Fruit fly (Drosophila melanogaster) whole organism, embryonic: Measurements from ENCODE around the gene jhamt.
A peak's percentile ranks its signal among the peaks of the same experiment; 100 is the strongest.

Experiments
- Bgb ChIP-seq: fragments of 200-800 bp; sonication (Bioruptor generic); IDR thresholded peaks from 2 replicates; pipeline ENCODE4 v1.3.6; 2022; ENCODE audit warnings: missing biosample characterization, missing genetic modification characterization; ENCODE audit not compliant: partially characterized antibody
- CG10147 ChIP-seq: fragments of 200-800 bp; sonication (Bioruptor generic); optimal IDR thresholded peaks from 2 replicates; lab custom pipeline; 2019; ENCODE audit warnings: missing biosample characterization, mild to moderate bottlenecking, missing genetic modification characterization, moderate library complexity
- CG10321 ChIP-seq: fragments of 200-800 bp; sonication (Bioruptor generic); IDR thresholded peaks from 2 replicates; pipeline ENCODE4 v1.3.6; 2022; ENCODE audit warnings: missing biosample characterization, missing genetic modification characterization
- CG10979 ChIP-seq: fragments of 200-800 bp; sonication (Bioruptor generic); optimal IDR thresholded peaks from 2 replicates; lab custom pipeline; 2018; ENCODE audit warnings: missing biosample characterization, mild to moderate bottlenecking, missing genetic modification characterization, moderate library complexity
- CG11085 ChIP-seq: fragments of 200-800 bp; sonication (Bioruptor generic); IDR thresholded peaks from 2 replicates; pipeline ENCODE4 v1.3.6; 2022; ENCODE audit warnings: missing biosample characterization, missing genetic modification characterization
- CG12299 ChIP-seq: fragments of 200-800 bp; sonication (Bioruptor generic); optimal IDR thresholded peaks from 2 replicates; lab custom pipeline; 2018; ENCODE audit warnings: missing biosample characterization, mild to moderate bottlenecking, missing genetic modification characterization
- CG12659 ChIP-seq: fragments of 200-800 bp; sonication (Bioruptor generic); optimal IDR thresholded peaks from 3 replicates; lab custom pipeline; 2017; ENCODE audit warnings: mild to moderate bottlenecking, missing biosample characterization, missing genetic modification reagents, missing genetic modification characterization
- CG13296 ChIP-seq: fragments of 200-800 bp; sonication (Bioruptor generic); optimal IDR thresholded peaks from 3 replicates; lab custom pipeline; 2018; ENCODE audit warnings: missing biosample characterization, mild to moderate bottlenecking, missing genetic modification characterization
- CG1529 ChIP-seq: fragments of 200-800 bp; sonication (Bioruptor generic); optimal IDR thresholded peaks from 3 replicates; lab custom pipeline; 2018; ENCODE audit warnings: missing biosample characterization, missing genetic modification characterization
- CG15514 ChIP-seq: fragments of 200-800 bp; sonication (Bioruptor generic); optimal IDR thresholded peaks from 3 replicates; lab custom pipeline; 2017; ENCODE audit warnings: missing biosample characterization, missing genetic modification characterization, mild to moderate bottlenecking, moderate library complexity, missing genetic modification reagents
- CG16863 ChIP-seq: fragments of 200-800 bp; sonication (Bioruptor generic); optimal IDR thresholded peaks from 3 replicates; lab custom pipeline; 2016; ENCODE audit warnings: missing biosample characterization, missing genetic modification characterization
- CG17829 ChIP-seq: fragments of 200-800 bp; optimal IDR thresholded peaks from 2 replicates; lab custom pipeline; 2019; ENCODE audit warnings: missing biosample characterization, mild to moderate bottlenecking, missing genetic modification characterization, moderate library complexity
- CG18262 ChIP-seq: fragments of 200-800 bp; optimal IDR thresholded peaks from 3 replicates; lab custom pipeline; 2019; ENCODE audit warnings: missing biosample characterization, mild to moderate bottlenecking, missing genetic modification characterization, moderate library complexity
- CG32767 ChIP-seq: fragments of 200-800 bp; sonication (Bioruptor generic); IDR thresholded peaks from 2 replicates; pipeline ENCODE4 v1.3.6; 2022; ENCODE audit warnings: missing biosample characterization, missing genetic modification characterization
- CG3847 ChIP-seq: fragments of 200-800 bp; sonication (Bioruptor generic); IDR thresholded peaks from 2 replicates; pipeline ENCODE4 v1.3.6; 2022; ENCODE audit warnings: missing biosample characterization, missing genetic modification characterization
- CG4328 ChIP-seq: fragments of 200-800 bp; sonication (Bioruptor generic); optimal IDR thresholded peaks from 3 replicates; lab custom pipeline; 2017; ENCODE audit warnings: missing biosample characterization, missing genetic modification reagents, missing genetic modification characterization
- CG4707 ChIP-seq: fragments of 200-800 bp; sonication (Bioruptor generic); optimal IDR thresholded peaks from 2 replicates; lab custom pipeline; 2018; ENCODE audit warnings: missing biosample characterization, mild to moderate bottlenecking, missing genetic modification characterization, moderate library complexity
- CG4820 ChIP-seq: fragments of 200-800 bp; sonication (Bioruptor generic); optimal IDR thresholded peaks from 3 replicates; lab custom pipeline; 2016; ENCODE audit warnings: missing biosample characterization, missing genetic modification characterization
- CG6272 ChIP-seq: fragments of 200-800 bp; sonication (Bioruptor generic); IDR thresholded peaks from 2 replicates; pipeline ENCODE4 v1.3.6; 2022; ENCODE audit warnings: missing biosample characterization, missing genetic modification characterization
- CG6765 ChIP-seq: fragments of 200-800 bp; sonication (Bioruptor generic); optimal IDR thresholded peaks from 3 replicates; lab custom pipeline; 2017; ENCODE audit warnings: missing biosample characterization, mild to moderate bottlenecking, missing genetic modification characterization
- CG6791 ChIP-seq: fragments of 200-800 bp; sonication (Bioruptor generic); IDR thresholded peaks from 3 replicates; pipeline ENCODE4 v1.3.6; 2022; ENCODE audit warnings: missing biosample characterization, missing genetic modification characterization; ENCODE audit not compliant: partially characterized antibody
- CG7271 ChIP-seq: fragments of 200-800 bp; sonication (Bioruptor generic); optimal IDR thresholded peaks from 2 replicates; lab custom pipeline; 2018; ENCODE audit warnings: missing biosample characterization, mild to moderate bottlenecking, missing genetic modification characterization, moderate library complexity
- CG7839 ChIP-seq: fragments of 200-800 bp; sonication (Bioruptor generic); optimal IDR thresholded peaks from 3 replicates; lab custom pipeline; 2018; ENCODE audit warnings: missing biosample characterization, mild to moderate bottlenecking, missing genetic modification characterization, moderate library complexity
- CG9817 ChIP-seq: fragments of 200-800 bp; sonication (Bioruptor generic); optimal IDR thresholded peaks from 2 replicates; lab custom pipeline; 2018; ENCODE audit warnings: missing biosample characterization, mild to moderate bottlenecking, missing genetic modification characterization, moderate library complexity
- Gug ChIP-seq: fragments of 200-800 bp; sonication (Bioruptor generic); IDR thresholded peaks from 4 replicates; pipeline ENCODE4 v1.3.6; 2022; ENCODE audit warnings: missing biosample characterization, missing genetic modification characterization
- H15 ChIP-seq: fragments of 200-800 bp; sonication (Bioruptor generic); IDR thresholded peaks from 3 replicates; pipeline ENCODE4 v1.3.6; 2022; ENCODE audit warnings: missing biosample characterization, missing genetic modification characterization
- Hsf ChIP-seq: fragments of 200-800 bp; sonication (Bioruptor generic); optimal IDR thresholded peaks from 3 replicates; lab custom pipeline; 2016; ENCODE audit warnings: missing biosample characterization, missing genetic modification characterization
- MTF-1 ChIP-seq: fragments of 200-800 bp; sonication (Bioruptor generic); optimal IDR thresholded peaks from 2 replicates; lab custom pipeline; 2018; ENCODE audit warnings: missing biosample characterization, mild to moderate bottlenecking, missing genetic modification characterization, borderline replicate concordance
- Med ChIP-seq: fragments of 200-800 bp; sonication (Bioruptor generic); peaks from one replicate; lab custom pipeline; 2016; ENCODE audit warnings: missing biosample characterization, missing genetic modification characterization, mild to moderate bottlenecking, inconsistent platforms, moderate library complexity
- Neu2 ChIP-seq: fragments of 200-800 bp; sonication (Bioruptor generic); optimal IDR thresholded peaks from 3 replicates; lab custom pipeline; 2016; ENCODE audit warnings: missing biosample characterization, missing genetic modification characterization, borderline replicate concordance
- Oaz ChIP-seq: fragments of 200-800 bp; sonication (Bioruptor generic); IDR thresholded peaks from 2 replicates; pipeline ENCODE4 v1.3.6; 2022; ENCODE audit warnings: missing biosample characterization, missing genetic modification characterization
- Scr ChIP-seq: fragments of 200-800 bp; sonication (Bioruptor generic); IDR thresholded peaks from 2 replicates; pipeline ENCODE4 v1.3.6; 2022; ENCODE audit warnings: missing biosample characterization, missing genetic modification characterization; ENCODE audit not compliant: partially characterized antibody
- Six4 ChIP-seq: fragments of 200-800 bp; sonication (Bioruptor generic); optimal IDR thresholded peaks from 2 replicates; lab custom pipeline; 2016; ENCODE audit warnings: missing biosample characterization, missing genetic modification characterization
- Trl ChIP-seq, 3 experiments: fragments of >200 bp in 2 of 3; fragments of 200-800 bp in 1 of 3; sonication (Bioruptor generic) in 1 of 3; optimal IDR thresholded peaks; 2 replicates in 1 of 3; 3 replicates in 2 of 3; lab custom pipeline; 2016 to 2017; ENCODE audit warnings: missing biosample characterization in 1 of 3, missing genetic modification characterization in 1 of 3
- cas ChIP-seq: fragments of 200-800 bp; sonication (Bioruptor generic); IDR thresholded peaks from 2 replicates; pipeline ENCODE4 v1.3.6; 2022; ENCODE audit warnings: missing biosample characterization, missing genetic modification characterization
- chn ChIP-seq: fragments of 200-800 bp; sonication (Bioruptor generic); optimal IDR thresholded peaks from 2 replicates; lab custom pipeline; 2016; ENCODE audit warnings: missing biosample characterization, missing genetic modification characterization
- crc ChIP-seq: fragments of 200-800 bp; sonication (Bioruptor generic); optimal IDR thresholded peaks from 2 replicates; lab custom pipeline; 2016; ENCODE audit warnings: missing biosample characterization, missing genetic modification characterization
- dm ChIP-seq: fragments of 200-800 bp; sonication (Bioruptor generic); optimal IDR thresholded peaks from 3 replicates; lab custom pipeline; 2016; ENCODE audit warnings: missing biosample characterization, missing genetic modification characterization
- gcm ChIP-seq: fragments of 200-800 bp; sonication (Bioruptor generic); optimal IDR thresholded peaks from 2 replicates; lab custom pipeline; 2019; ENCODE audit warnings: missing biosample characterization, mild to moderate bottlenecking, missing genetic modification characterization, moderate library complexity
- h ChIP-seq: fragments of >200 bp; optimal IDR thresholded peaks from 2 replicates; lab custom pipeline; 2017
- lmd ChIP-seq: fragments of 200-800 bp; sonication (Bioruptor generic); IDR thresholded peaks from 2 replicates; pipeline ENCODE4 v1.3.6; 2022; ENCODE audit warnings: missing biosample characterization, missing genetic modification characterization
- nerfin-2 ChIP-seq: fragments of 200-800 bp; sonication (Bioruptor generic); IDR thresholded peaks from 2 replicates; pipeline ENCODE4 v1.3.6; 2022; ENCODE audit warnings: missing biosample characterization, missing genetic modification characterization; ENCODE audit not compliant: partially characterized antibody
- onecut ChIP-seq: fragments of 200-800 bp; sonication (Bioruptor generic); IDR thresholded peaks from 2 replicates; pipeline ENCODE4 v1.3.6; 2022; ENCODE audit warnings: missing biosample characterization, missing genetic modification characterization
- pho ChIP-seq: fragments of 200-800 bp; sonication (Bioruptor generic); optimal IDR thresholded peaks from 2 replicates; lab custom pipeline; 2016; ENCODE audit warnings: missing biosample characterization, missing genetic modification characterization
- scrt ChIP-seq: fragments of 200-800 bp; sonication (Bioruptor generic); optimal IDR thresholded peaks from 2 replicates; lab custom pipeline; 2018; ENCODE audit warnings: missing biosample characterization, mild to moderate bottlenecking, missing genetic modification characterization, moderate library complexity
- tio ChIP-seq: fragments of 200-800 bp; sonication (Bioruptor generic); optimal IDR thresholded peaks from 2 replicates; lab custom pipeline; 2017; ENCODE audit warnings: missing biosample characterization, missing genetic modification characterization, inconsistent platforms
- z ChIP-seq: fragments of 200-800 bp; sonication (Bioruptor generic); IDR thresholded peaks from 3 replicates; pipeline ENCODE4 v1.3.6; 2022; ENCODE audit warnings: missing biosample characterization, missing genetic modification characterization
- zen2 ChIP-seq: fragments of 200-800 bp; sonication (Bioruptor generic); IDR thresholded peaks from 3 replicates; pipeline ENCODE4 v1.3.6; 2022; ENCODE audit warnings: missing biosample characterization, missing genetic modification characterization; ENCODE audit not compliant: partially characterized antibody

The jhamt gene

dm6 chr2L:16325515-16326257 lies 40.0 kb upstream of the jhamt start, which contains the start of gene cact (continued):
- TF ChIP-seq pho (GFP tag; lab: Kevin White, UChicago) (peak; percentile 94), gcm (peak; percentile 89), CG10147 (GFP tag; lab: Kevin White, UChicago) (peak; percentile 92), CG12299 (tag; lab: Kevin White, UChicago) (peak; percentile 89), dm (peak; percentile 92), Neu2 (GFP tag; lab: Kevin White, UChicago) (peak; percentile 60), CG17829 (peak; percentile 95), CG18262 (tag; lab: Kevin White, UChicago) (peak; percentile 94), onecut (peak; percentile 66), CG4328 (GFP tag; lab: Kevin White, UChicago) (peak; percentile 86), cas (GFP tag; lab: Robert Waterston, UW) (peak; percentile 45; the same call in 1 of the 2 replicates), Oaz (GFP tag; lab: Robert Waterston, UW) (peak; percentile 71), Gug (peak; percentile 87), CG15514 (GFP tag; lab: Kevin White, UChicago) (peak; percentile 93), crc (GFP tag; lab: Kevin White, UChicago) (peak; percentile 93), Hsf (GFP tag; lab: Kevin White, UChicago) (peak; percentile 95), CG11085 (GFP tag; lab: Robert Waterston, UW) (peak; percentile 71), chn (peak; percentile 94), tio (GFP tag; lab: Kevin White, UChicago) (peak; percentile 91), CG12659 (GFP tag; lab: Kevin White, UChicago) (peak; percentile 95), Bgb (peak; percentile 36; the same call in 1 of the 2 replicates), CG4820 (GFP tag; lab: Kevin White, UChicago) (peak; percentile 89), CG13296 (GFP tag; lab: Kevin White, UChicago) (peak; percentile 85), H15 (GFP tag; lab: Robert Waterston, UW) (peak; percentile 88; the same call in 2 of the 3 replicates), CG7839 (tag; lab: Kevin White, UChicago) (peak; percentile 92), CG16863 (GFP tag; lab: Kevin White, UChicago) (peak; percentile 89), nerfin-2 (GFP tag; lab: Robert Waterston, UW) (no peak), CG3847 (GFP tag; lab: Robert Waterston, UW) (peak; percentile 92), Six4 (GFP tag; lab: Kevin White, UChicago) (peak; percentile 86), Trl (optimal IDR thresholded peaks at IDR 0.05; lab: Kevin White, UChicago) (peak; percentile 79 to 84), Trl (GFP tag; optimal IDR thresholded peaks at IDR 0.05; lab: Kevin White, UChicago) (peak; percentile 97), Scr (GFP tag; lab: Robert Waterston, UW) (peak; percentile 69), CG10979 (tag; lab: Kevin White, UChicago) (peak; percentile 89), lmd (GFP tag; lab: Robert Waterston, UW) (peak; percentile 92), MTF-1 (GFP tag; lab: Kevin White, UChicago) (peak; percentile 40), CG10321 (GFP tag; lab: Robert Waterston, UW) (0 out of 2 replicates have a peak, but pooled peaks have one; percentile 12), CG9817 (peak; percentile 92), Med (GFP tag; lab: Kevin White, UChicago) (peak; percentile 99), CG6272 (GFP tag; lab: Robert Waterston, UW) (peak; percentile 88), zen2 (GFP tag; lab: Robert Waterston, UW) (no peak), CG6791 (GFP tag; lab: Robert Waterston, UW) (0 out of 3 replicates have a peak, but pooled peaks have one; percentile 12), scrt (GFP tag; lab: Kevin White, UChicago) (peak; percentile 82), z (GFP tag; lab: Robert Waterston, UW) (0 out of 3 replicates have a peak, but pooled peaks have one; percentile 14), CG6765 (GFP tag; lab: Kevin White, UChicago) (peak; percentile 63), CG32767 (GFP tag; lab: Robert Waterston, UW) (peak; percentile 87), CG4707 (GFP tag; lab: Kevin White, UChicago) (no peak), h (lab: Kevin White, UChicago) (no peak), CG1529 (GFP tag; lab: Kevin White, UChicago) (peak; percentile 82), CG7271 (tag; lab: Kevin White, UChicago) (peak; percentile 73)
